Fruit fly (Drosophila melanogaster): ENCODE data around the gene Keap1.
A peak's percentile ranks its signal among the peaks of the same experiment; 100 is the strongest.

Gene Keap1

dm6 chr3R:17060809-17061394 lies 18.8 kb downstream of the Keap1 start (continued):
- TF ChIP-seq Bgb (GFP tag; IDR thresholded peaks at IDR 0.05; ENCODE audit: partially characterized antibody) (no peak), CG11560 (tag; IDR thresholded peaks at IDR 0.05) (no peak), da (GFP tag; optimal IDR thresholded peaks at IDR 0.05) (no peak), CG6854 (GFP tag; optimal IDR thresholded peaks at IDR 0.05) (no peak), CG7271 (tag; optimal IDR thresholded peaks at IDR 0.05) (no peak), Poxn (GFP tag; IDR thresholded peaks at IDR 0.05) (no peak), CG30020 (tag; optimal IDR thresholded peaks at IDR 0.05) (no peak), CG33213 (GFP tag; optimal IDR thresholded peaks at IDR 0.05) (no peak), zfh2 (GFP tag; optimal IDR thresholded peaks at IDR 0.05) (no peak), sqz (GFP tag; optimal IDR thresholded peaks at IDR 0.05) (no peak), BtbVII (GFP tag; optimal IDR thresholded peaks at IDR 0.05) (no peak), CG17328 (GFP tag; IDR thresholded peaks at IDR 0.05) (no peak), Dip3 (GFP tag; optimal IDR thresholded peaks at IDR 0.05) (no peak), jigr1 (GFP tag; IDR thresholded peaks at IDR 0.05) (no peak), CG14667 (GFP tag; IDR thresholded peaks at IDR 0.05) (no peak), CG13775 (GFP tag; optimal IDR thresholded peaks at IDR 0.05) (no peak), chinmo (GFP tag; IDR thresholded peaks at IDR 0.05; ENCODE audit: partially characterized antibody) (0 out of 4 replicates have a peak, but pooled peaks have one; percentile 13), stwl (tag; optimal IDR thresholded peaks at IDR 0.05) (no peak), Mad (GFP tag; optimal IDR thresholded peaks at IDR 0.05) (no peak), cas (GFP tag; IDR thresholded peaks at IDR 0.05) (no peak), CG12219 (GFP tag; optimal IDR thresholded peaks at IDR 0.05) (no peak), mam (GFP tag; optimal IDR thresholded peaks at IDR 0.05) (no peak), CG6175 (GFP tag; IDR thresholded peaks at IDR 0.05) (no peak), CG4730 (GFP tag; IDR thresholded peaks at IDR 0.05) (no peak), unc-4 (GFP tag; IDR thresholded peaks at IDR 0.05; ENCODE audit: partially characterized antibody) (no peak), CG42726 (GFP tag; IDR thresholded peaks at IDR 0.05; ENCODE audit: partially characterized antibody) (no peak), NC2α (GFP tag; optimal IDR thresholded peaks at IDR 0.05) (no peak), sima (GFP tag; optimal IDR thresholded peaks at IDR 0.05) (no peak), mirr (GFP tag; optimal IDR thresholded peaks at IDR 0.05) (peak; percentile 31), CG17612 (GFP tag; IDR thresholded peaks at IDR 0.05) (no peak), CG6254 (GFP tag; optimal IDR thresholded peaks at IDR 0.05) (no peak), grau (tag; optimal IDR thresholded peaks at IDR 0.05) (no peak), eve (GFP tag; optimal IDR thresholded peaks at IDR 0.05) (no peak), knrl (GFP tag; IDR thresholded peaks at IDR 0.05; ENCODE audit: partially characterized antibody) (no peak), exex (tag; optimal IDR thresholded peaks at IDR 0.05) (peak; percentile 49), schlank (tag; optimal IDR thresholded peaks at IDR 0.05) (no peak), CG9876 (GFP tag; optimal IDR thresholded peaks at IDR 0.05) (no peak), ATbp (GFP tag; optimal IDR thresholded peaks at IDR 0.05) (no peak), sug (tag; optimal IDR thresholded peaks at IDR 0.05) (peak; percentile 65), CG15696 (tag; optimal IDR thresholded peaks at IDR 0.05) (no peak), CG10543 (GFP tag; optimal IDR thresholded peaks at IDR 0.05) (no peak), CG16863 (GFP tag; optimal IDR thresholded peaks at IDR 0.05) (no peak), Nf-YC (tag; optimal IDR thresholded peaks at IDR 0.05) (no peak), ranshi (GFP tag; IDR thresholded peaks at IDR 0.05) (no peak), D19A (tag; optimal IDR thresholded peaks at IDR 0.05) (no peak), Med (GFP tag) (peak; percentile 36), E2f1 (GFP tag; IDR thresholded peaks at IDR 0.05) (no peak), aop (GFP tag; IDR thresholded peaks at IDR 0.05) (no peak), oc (tag; optimal IDR thresholded peaks at IDR 0.05) (no peak), CG4617 (GFP tag; optimal IDR thresholded peaks at IDR 0.05; ENCODE audit: borderline replicate concordance) (no peak), gt (GFP tag; IDR thresholded peaks at IDR 0.05) (no peak)

Data from whole organism, embryonic.